Fruit fly (Drosophila melanogaster): Measurements from ENCODE around the gene Dref.

Gene Dref

DNA sequence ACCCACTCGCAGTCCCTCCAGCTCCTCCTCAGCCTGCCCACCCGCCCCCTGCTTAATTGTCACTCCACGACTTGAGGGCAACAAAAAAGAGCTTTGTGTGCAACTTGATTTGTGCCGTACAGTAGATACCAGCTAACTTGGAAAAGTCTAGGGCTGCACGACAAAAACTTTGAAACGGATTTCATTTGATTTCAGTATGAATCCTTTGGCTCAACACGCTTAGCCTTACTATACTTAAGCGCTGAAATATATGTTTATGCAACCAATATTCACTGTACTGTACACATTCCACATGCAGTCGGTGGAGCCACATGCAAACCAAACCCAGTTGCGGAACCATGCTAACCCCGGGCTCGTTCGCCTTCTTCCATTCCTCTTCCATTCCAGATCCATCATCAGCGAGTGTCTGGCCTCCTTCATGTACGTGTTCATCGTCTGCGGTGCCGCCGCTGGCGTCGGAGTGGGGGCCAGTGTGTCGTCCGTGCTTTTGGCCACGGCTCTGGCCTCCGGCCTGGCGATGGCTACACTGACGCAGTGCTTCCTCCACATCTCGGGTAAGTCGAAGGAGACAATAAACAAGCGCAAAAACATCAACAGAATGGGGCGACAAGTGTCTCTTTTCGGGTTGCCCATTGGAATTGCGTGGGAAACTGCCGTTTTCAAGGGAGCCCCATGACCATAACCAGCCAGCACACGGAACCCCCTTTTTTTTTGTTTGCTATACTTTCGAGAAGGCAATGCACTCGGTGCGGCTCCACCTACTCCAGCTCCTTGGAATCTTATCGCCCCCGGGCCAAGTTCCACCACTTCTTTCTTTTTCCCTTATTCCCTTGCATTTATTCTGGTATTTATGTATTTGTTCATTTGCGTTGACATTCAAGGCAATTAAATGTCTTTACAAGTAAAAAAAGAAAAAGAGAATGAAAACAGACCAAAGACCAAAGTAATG lies 19.6 kb upstream of the Dref start:
- no peak for TF ChIP-seq fkh (GFP tag; optimal IDR thresholded peaks at IDR 0.05)
- TF ChIP-seq Sox14 (GFP tag; optimal IDR thresholded peaks at IDR 0.05), result peak; percentile 94
- TF ChIP-seq CG3919 (GFP tag; optimal IDR thresholded peaks at IDR 0.05), result peak; percentile 95
- TF ChIP-seq Hr38 (GFP tag; optimal IDR thresholded peaks at IDR 0.05), result no peak
- peak; percentile 89 for TF ChIP-seq pdm3 (GFP tag; optimal IDR thresholded peaks at IDR 0.05)
- TF ChIP-seq salr (GFP tag; optimal IDR thresholded peaks at IDR 0.05), result peak; percentile 66 to 90
- TF ChIP-seq CG31627 (GFP tag; optimal IDR thresholded peaks at IDR 0.05), result peak; percentile 93
- peak; percentile 92 for TF ChIP-seq topi (GFP tag; optimal IDR thresholded peaks at IDR 0.05)
- TF ChIP-seq net (GFP tag; optimal IDR thresholded peaks at IDR 0.05), result peak; percentile 90
- TF ChIP-seq CG8319 (GFP tag; optimal IDR thresholded peaks at IDR 0.05), result peak; percentile 85
- TF ChIP-seq Hr4 (GFP tag; optimal IDR thresholded peaks at IDR 0.05), result peak; percentile 59
- TF ChIP-seq vri (GFP tag; optimal IDR thresholded peaks at IDR 0.05), result peak; percentile 75
- peak; percentile 84 for TF ChIP-seq fd85E (GFP tag; optimal IDR thresholded peaks at IDR 0.05)
- peak; percentile 78 for TF ChIP-seq CG4318 (GFP tag; optimal IDR thresholded peaks at IDR 0.05)
- peak; percentile 93 for TF ChIP-seq spab (GFP tag; optimal IDR thresholded peaks at IDR 0.05)
- peak; percentile 79 for TF ChIP-seq CG11294 (GFP tag; IDR thresholded peaks at IDR 0.05)
- peak; percentile 83 for TF ChIP-seq Lpt (GFP tag; optimal IDR thresholded peaks at IDR 0.05)
- peak; percentile 97 for TF ChIP-seq Eip78C (GFP tag)
- TF ChIP-seq CG3032 (tag; optimal IDR thresholded peaks at IDR 0.05), result peak; percentile 93
- peak; percentile 94 for TF ChIP-seq Ets96B (tag; optimal IDR thresholded peaks at IDR 0.05)
- TF ChIP-seq CG6792 (GFP tag; optimal IDR thresholded peaks at IDR 0.05), result peak; percentile 90
- TF ChIP-seq CG10669 (GFP tag; optimal IDR thresholded peaks at IDR 0.05), result peak; percentile 94
- peak; percentile 90 for TF ChIP-seq CG9139 (GFP tag; optimal IDR thresholded peaks at IDR 0.05)
- peak; percentile 88 for TF ChIP-seq CG32006 (GFP tag; optimal IDR thresholded peaks at IDR 0.05)
- peak; percentile 93 for TF ChIP-seq CG1621 (tag; optimal IDR thresholded peaks at IDR 0.05)
- TF ChIP-seq Eip75B (GFP tag; optimal IDR thresholded peaks at IDR 0.05), result peak; percentile 83
- TF ChIP-seq esn (GFP tag; optimal IDR thresholded peaks at IDR 0.05), result peak; percentile 94
- TF ChIP-seq lz (GFP tag; optimal IDR thresholded peaks at IDR 0.05), result peak; percentile 81
- TF ChIP-seq CG6276 (GFP tag; optimal IDR thresholded peaks at IDR 0.05), result peak; percentile 83
- TF ChIP-seq Met (GFP tag; optimal IDR thresholded peaks at IDR 0.05), result peak; percentile 95
- peak; percentile 94 for TF ChIP-seq eg (GFP tag; IDR thresholded peaks at IDR 0.05)
- TF ChIP-seq fd59A (GFP tag; optimal IDR thresholded peaks at IDR 0.05), result peak; percentile 91
- peak; percentile 93 for TF ChIP-seq acj6 (GFP tag; optimal IDR thresholded peaks at IDR 0.05)
- peak; percentile 80 for TF ChIP-seq CG11762 (GFP tag; optimal IDR thresholded peaks at IDR 0.05; ENCODE audit: insufficient read depth)
- TF ChIP-seq Sox102F (GFP tag; optimal IDR thresholded peaks at IDR 0.05), result peak; percentile 94
- peak; percentile 90 for TF ChIP-seq CG11902 (GFP tag; optimal IDR thresholded peaks at IDR 0.05)
- peak; percentile 91 for TF ChIP-seq CG15336 (GFP tag; IDR thresholded peaks at IDR 0.05)
- TF ChIP-seq Sox15 (GFP tag; optimal IDR thresholded peaks at IDR 0.05), result peak; percentile 80
- TF ChIP-seq Blimp-1 (GFP tag; optimal IDR thresholded peaks at IDR 0.05), result peak; percentile 78
- peak; percentile 92 for TF ChIP-seq achi (GFP tag; optimal IDR thresholded peaks at IDR 0.05)
- peak; percentile 88 for TF ChIP-seq CG6854 (GFP tag; optimal IDR thresholded peaks at IDR 0.05)
- peak; percentile 85 for TF ChIP-seq CG8632 (GFP tag; optimal IDR thresholded peaks at IDR 0.05)
- TF ChIP-seq dac (GFP tag; optimal IDR thresholded peaks at IDR 0.05), result peak; percentile 49
- peak; percentile 90 for TF ChIP-seq OdsH (GFP tag; optimal IDR thresholded peaks at IDR 0.05)
- TF ChIP-seq cyc (GFP tag; optimal IDR thresholded peaks at IDR 0.05), result peak; percentile 94
- TF ChIP-seq ss (GFP tag; optimal IDR thresholded peaks at IDR 0.05), result peak; percentile 92 to 94
- peak; percentile 87 for TF ChIP-seq Eip93F (GFP tag; optimal IDR thresholded peaks at IDR 0.05)
- TF ChIP-seq CG6808 (GFP tag; optimal IDR thresholded peaks at IDR 0.05), result peak; percentile 92
- TF ChIP-seq Gug (GFP tag; IDR thresholded peaks at IDR 0.05), result peak; percentile 88
